Worm (Caenorhabditis elegans) whole organism, L4/young adult: ENCODE measurements around the gene C29F9.9.

Experiments used
- W03F9.2 ChIP-seq: fragments of 150-350 bp; optimal IDR thresholded peaks from 2 replicates; lab custom pipeline; 2014; ENCODE audit warnings: missing biosample characterization, missing genetic modification characterization
- him-1 ChIP-seq: sonication (generic microtip); optimal IDR thresholded peaks from 2 replicates; lab custom pipeline; 2016; ENCODE audit warnings: missing genotype, missing genetic modification reagents, missing genetic modification characterization, missing compliant biosample characterization

- TF ChIP-seq him-1 (tag; lab: Kevin White, UChicago) (peak; percentile 51), W03F9.2 (no peak)
These were observed 36.3 kb downstream of the C29F9.9 start for ce11 chrIII:62383-62873.
